Fruit fly (Drosophila melanogaster): ENCODE results near the gene Myc.

The Myc gene

dm6 chrX:3389861-3390260 lies 16.9 kb downstream of the Myc start:
- TF ChIP-seq bcd (GFP tag; optimal IDR thresholded peaks at IDR 0.05) (no peak), CG1024 (GFP tag; IDR thresholded peaks at IDR 0.05) (no peak), CG31441 (GFP tag; IDR thresholded peaks at IDR 0.05) (peak; percentile 19; the same call in 1 of the 2 replicates), sens (GFP tag) (peak; percentile 38), CG17328 (GFP tag; IDR thresholded peaks at IDR 0.05) (no peak), H2.0 (GFP tag; IDR thresholded peaks at IDR 0.05) (no peak), CG14014 (GFP tag; IDR thresholded peaks at IDR 0.05) (no peak), CG11247 (GFP tag; IDR thresholded peaks at IDR 0.05) (no peak), ftz-f1 (GFP tag; optimal IDR thresholded peaks at IDR 0.05) (no peak), Deaf1 (tag; optimal IDR thresholded peaks at IDR 0.05) (no peak), ems (GFP tag; optimal IDR thresholded peaks at IDR 0.05) (no peak), CG3281 (GFP tag; optimal IDR thresholded peaks at IDR 0.05) (peak; percentile 42), MTF-1 (GFP tag; optimal IDR thresholded peaks at IDR 0.05; ENCODE audit: borderline replicate concordance) (no peak), BtbVII (GFP tag; optimal IDR thresholded peaks at IDR 0.05) (peak; percentile 21), CoRest (tag; optimal IDR thresholded peaks at IDR 0.05) (peak; percentile 19), CG1233 (GFP tag; optimal IDR thresholded peaks at IDR 0.05) (no peak), gsb (GFP tag; IDR thresholded peaks at IDR 0.05) (no peak), CG13287 (GFP tag; IDR thresholded peaks at IDR 0.05; ENCODE audit: partially characterized antibody) (no peak), Hmr (GFP tag; optimal IDR thresholded peaks at IDR 0.05) (peak; percentile 6), CG4328 (GFP tag; optimal IDR thresholded peaks at IDR 0.05) (no peak), Drgx (GFP tag; IDR thresholded peaks at IDR 0.05) (no peak), CG8290 (GFP tag; optimal IDR thresholded peaks at IDR 0.05) (no peak), CG8290 (tag; optimal IDR thresholded peaks at IDR 0.05) (no peak), ATbp (GFP tag; optimal IDR thresholded peaks at IDR 0.05) (no peak), grau (tag; optimal IDR thresholded peaks at IDR 0.05) (peak; percentile 43), Dbx (GFP tag; IDR thresholded peaks at IDR 0.05) (no peak), CG9437 (GFP tag; optimal IDR thresholded peaks at IDR 0.05) (no peak), CG15269 (tag; optimal IDR thresholded peaks at IDR 0.05) (peak; percentile 41), ro (GFP tag; IDR thresholded peaks at IDR 0.05) (no peak), CG13424 (tag; optimal IDR thresholded peaks at IDR 0.05) (peak; percentile 6), insv (GFP tag; optimal IDR thresholded peaks at IDR 0.05) (no peak), Atf3 (GFP tag; optimal IDR thresholded peaks at IDR 0.05) (no peak), Oaz (GFP tag; IDR thresholded peaks at IDR 0.05) (no peak), emc (GFP tag; optimal IDR thresholded peaks at IDR 0.05) (peak; percentile 1), Ets65A (GFP tag) (peak; percentile 82), pros (GFP tag; optimal IDR thresholded peaks at IDR 0.05) (no peak), CG12299 (tag; optimal IDR thresholded peaks at IDR 0.05) (no peak), Hr51 (GFP tag; optimal IDR thresholded peaks at IDR 0.05) (peak in 1 of 2 experiments; percentile 35), hb (GFP tag; IDR thresholded peaks at IDR 0.05; ENCODE audit: partially characterized antibody) (no peak), onecut (GFP tag; IDR thresholded peaks at IDR 0.05) (no peak), CG2202 (tag; optimal IDR thresholded peaks at IDR 0.05) (no peak), dm (GFP tag; optimal IDR thresholded peaks at IDR 0.05) (no peak), eyg (GFP tag; optimal IDR thresholded peaks at IDR 0.05) (no peak), vvl (GFP tag; IDR thresholded peaks at IDR 0.05) (no peak), stwl (tag; optimal IDR thresholded peaks at IDR 0.05) (peak; percentile 9), CG18476 (GFP tag; optimal IDR thresholded peaks at IDR 0.05) (no peak), slbo (GFP tag; IDR thresholded peaks at IDR 0.05) (no peak), CG7839 (tag; optimal IDR thresholded peaks at IDR 0.05) (peak; percentile 13), CG4424 (GFP tag; optimal IDR thresholded peaks at IDR 0.05) (peak; percentile 4), CG3847 (GFP tag; IDR thresholded peaks at IDR 0.05) (no peak), gem (tag; optimal IDR thresholded peaks at IDR 0.05) (peak; percentile 40), CG7556 (GFP tag; optimal IDR thresholded peaks at IDR 0.05) (peak; percentile 14)
